Worm (Caenorhabditis elegans) whole organism, L4 larva: ENCODE data around the gene mab-9.

Experiments used
- F49E8.2 ChIP-seq: sonication (generic microtip); optimal IDR thresholded peaks from 2 replicates; lab custom pipeline; 2016; ENCODE audit warnings: missing compliant biosample characterization, mild to moderate bottlenecking, missing genetic modification characterization, borderline replicate concordance
- T26A8.4 ChIP-seq: fragments of 200-800 bp; sonication (Bioruptor generic); IDR thresholded peaks from 2 replicates; pipeline ENCODE4 v1.3.6; 2022; ENCODE audit warnings: missing genetic modification characterization, missing compliant biosample characterization
- Y75B8A.6 ChIP-seq: fragments of 200-800 bp; sonication (Bioruptor generic); IDR thresholded peaks from 2 replicates; pipeline ENCODE4 v1.3.6; 2022; ENCODE audit warnings: missing genetic modification reagents, missing genetic modification characterization, missing compliant biosample characterization
- ama-1 ChIP-seq: fragments of 150-350 bp; optimal IDR thresholded peaks from 2 replicates; lab custom pipeline; 2014; ENCODE audit warnings: inconsistent platforms, mixed read lengths
- sdz-12 ChIP-seq: fragments of 200-800 bp; sonication (Bioruptor generic); optimal IDR thresholded peaks from 2 replicates; lab custom pipeline; 2018; ENCODE audit warnings: mild to moderate bottlenecking, missing genetic modification characterization, missing compliant biosample characterization
- spr-1 ChIP-seq: sonication (generic microtip); optimal IDR thresholded peaks from 2 replicates; lab custom pipeline; 2016; ENCODE audit warnings: mild to moderate bottlenecking, missing genetic modification characterization, missing compliant biosample characterization
- zip-11 ChIP-seq: fragments of 200-800 bp; sonication (Bioruptor generic); IDR thresholded peaks from 2 replicates; pipeline ENCODE4 v1.3.6; 2022; ENCODE audit warnings: missing genetic modification characterization, missing compliant biosample characterization

DNA sequence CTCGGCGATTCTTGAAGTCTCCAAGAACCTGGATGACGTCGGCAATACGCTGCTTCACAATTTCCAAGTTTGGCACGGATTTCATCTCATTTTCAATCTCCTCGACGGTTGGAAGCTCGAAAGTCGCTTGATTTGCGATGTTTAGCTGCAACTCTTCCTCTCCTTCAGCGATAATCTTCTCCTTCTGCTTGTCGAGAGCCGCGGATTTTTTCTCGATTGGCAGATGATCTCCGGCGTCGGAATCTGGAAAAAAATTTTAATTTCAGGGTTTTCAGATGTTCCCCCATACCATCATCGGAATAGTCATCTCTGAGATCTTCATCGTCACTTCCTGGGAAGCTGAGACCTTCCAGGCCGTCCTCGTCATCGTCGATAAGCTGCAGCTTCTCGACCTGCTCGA, 40.5 kb upstream of the mab-9 start:
- TF ChIP-seq T26A8.4 (GFP tag; lab: Robert Waterston, UW) (no peak), sdz-12 (GFP tag; lab: Kevin White, UChicago) (no peak), ama-1 (lab: Kevin White, UChicago) (no peak), zip-11 (GFP tag; lab: Robert Waterston, UW) (no peak), spr-1 (no peak), F49E8.2 (tag; lab: Kevin White, UChicago) (no peak), Y75B8A.6 (no peak)
